Worm (Caenorhabditis elegans) whole organism, L3 larva: ENCODE measurements around the gene F53H2.1.
A peak's percentile ranks its signal among the peaks of the same experiment; 100 is the strongest.

Experiments
- aly-2 ChIP-seq: fragments of 150-350 bp; optimal IDR thresholded peaks from 2 replicates; lab custom pipeline; 2014; ENCODE audit warnings: missing biosample characterization, missing genetic modification characterization
- ama-1 ChIP-seq: fragments of 150-350 bp; optimal IDR thresholded peaks from 2 replicates; lab custom pipeline; 2018
- ceh-16 ChIP-seq: sonication (generic microtip); optimal IDR thresholded peaks from 2 replicates; lab custom pipeline; 2017; ENCODE audit warnings: missing biosample characterization, missing genetic modification characterization
- ceh-28 ChIP-seq: fragments of 150-350 bp; optimal IDR thresholded peaks from 2 replicates; lab custom pipeline; 2014; ENCODE audit warnings: missing biosample characterization, missing genetic modification reagents, missing genetic modification characterization
- ceh-9 ChIP-seq: sonication (generic microtip); optimal IDR thresholded peaks from 2 replicates; lab custom pipeline; 2018; ENCODE audit warnings: missing biosample characterization, missing genetic modification characterization
- daf-12 ChIP-seq: fragments of 150-350 bp; optimal IDR thresholded peaks from 2 replicates; lab custom pipeline; 2014; ENCODE audit warnings: missing biosample characterization, missing genetic modification reagents, missing genetic modification characterization
- egl-5 ChIP-seq: fragments of 150-350 bp; optimal IDR thresholded peaks from 2 replicates; lab custom pipeline; 2017; ENCODE audit warnings: missing biosample characterization, missing genetic modification reagents, missing genetic modification characterization, inconsistent platforms
- elt-1 ChIP-seq: fragments of 150-350 bp; optimal IDR thresholded peaks from 2 replicates; lab custom pipeline; 2014; ENCODE audit warnings: missing biosample characterization, missing genetic modification characterization
- elt-2 ChIP-seq: sonication (generic microtip); optimal IDR thresholded peaks from 2 replicates; lab custom pipeline; 2016; ENCODE audit warnings: missing genetic modification reagents, mild to moderate bottlenecking, missing genetic modification characterization, missing compliant biosample characterization
- eor-1 ChIP-seq, 2 experiments: fragments of 150-350 bp; optimal IDR thresholded peaks; 2 replicates each; lab custom pipeline; 2014 to 2018; ENCODE audit warnings: missing biosample characterization in 2 of 2, missing genetic modification characterization in 2 of 2
- fkh-10 ChIP-seq: sonication (generic microtip); optimal IDR thresholded peaks from 2 replicates; lab custom pipeline; 2017; ENCODE audit warnings: missing biosample characterization, missing genetic modification reagents, missing genetic modification characterization
- hmg-11 ChIP-seq: sonication (generic microtip); optimal IDR thresholded peaks from 2 replicates; lab custom pipeline; 2016; ENCODE audit warnings: missing genetic modification characterization, missing compliant biosample characterization
- jun-1 ChIP-seq: fragments of 150-350 bp; optimal IDR thresholded peaks from 2 replicates; lab custom pipeline; 2014; ENCODE audit warnings: missing biosample characterization, missing genetic modification reagents, missing genetic modification characterization
- lin-15B ChIP-seq: fragments of 150-350 bp; optimal IDR thresholded peaks from 2 replicates; lab custom pipeline; 2014; ENCODE audit warnings: missing biosample characterization, missing genetic modification characterization
- lin-39 ChIP-seq: fragments of 150-350 bp; optimal IDR thresholded peaks from 2 replicates; lab custom pipeline; 2018; ENCODE audit warnings: missing biosample characterization, missing genetic modification reagents, missing genetic modification characterization
- lsy-12 ChIP-seq: sonication (generic microtip); optimal IDR thresholded peaks from 2 replicates; lab custom pipeline; 2016; ENCODE audit warnings: mild to moderate bottlenecking, missing genetic modification characterization, missing compliant biosample characterization
- mdl-1 ChIP-seq: fragments of 150-350 bp; optimal IDR thresholded peaks from 2 replicates; lab custom pipeline; 2014; ENCODE audit warnings: missing biosample characterization, missing genetic modification characterization
- mml-1 ChIP-seq: fragments of 150-350 bp; sonication (generic microtip); optimal IDR thresholded peaks from 3 replicates; lab custom pipeline; 2014; ENCODE audit warnings: missing biosample characterization, missing genetic modification characterization
- nfya-1 ChIP-seq: sonication (generic microtip); optimal IDR thresholded peaks from 2 replicates; lab custom pipeline; 2017; ENCODE audit warnings: missing genetic modification characterization, mild to moderate bottlenecking, missing compliant biosample characterization, antibody characterized with exemption, moderate library complexity; ENCODE audit not compliant: insufficient read depth
- nhr-11 ChIP-seq: fragments of 150-350 bp; optimal IDR thresholded peaks from 2 replicates; lab custom pipeline; 2014; ENCODE audit warnings: missing biosample characterization, missing genetic modification characterization
- nhr-23 ChIP-seq: fragments of 150-350 bp; optimal IDR thresholded peaks from 2 replicates; lab custom pipeline; 2014; ENCODE audit warnings: missing biosample characterization, missing genetic modification reagents, missing genetic modification characterization
- nhr-25 ChIP-seq: sonication (generic microtip); optimal IDR thresholded peaks from 2 replicates; lab custom pipeline; 2017; ENCODE audit warnings: missing biosample characterization, missing genetic modification characterization
- nhr-28 ChIP-seq: fragments of 150-350 bp; optimal IDR thresholded peaks from 2 replicates; lab custom pipeline; 2014; ENCODE audit warnings: missing biosample characterization, missing genetic modification characterization
- nhr-43 ChIP-seq: sonication (generic microtip); optimal IDR thresholded peaks from 2 replicates; lab custom pipeline; 2016; ENCODE audit warnings: mild to moderate bottlenecking, missing genetic modification characterization, missing compliant biosample characterization; ENCODE audit not compliant: poor library complexity, severe bottlenecking
- nhr-67 ChIP-seq: fragments of 150-350 bp; optimal IDR thresholded peaks from 2 replicates; lab custom pipeline; 2014; ENCODE audit warnings: missing biosample characterization, missing genetic modification characterization
- nhr-76 ChIP-seq: fragments of 150-350 bp; sonication (generic microtip); optimal IDR thresholded peaks from 5 replicates; lab custom pipeline; 2014; ENCODE audit warnings: missing biosample characterization, missing genetic modification characterization
- pha-4 ChIP-seq: fragments of 150-350 bp; optimal IDR thresholded peaks from 2 replicates; lab custom pipeline; 2014; ENCODE audit warnings: missing biosample characterization, missing genetic modification reagents, missing genetic modification characterization
- pqm-1 ChIP-seq: fragments of 150-350 bp; optimal IDR thresholded peaks from 2 replicates; lab custom pipeline; 2017; ENCODE audit warnings: missing biosample characterization, missing genetic modification characterization, inconsistent platforms
- sea-2 ChIP-seq: fragments of 150-350 bp; sonication (generic microtip); optimal IDR thresholded peaks from 4 replicates; lab custom pipeline; 2014; ENCODE audit warnings: missing biosample characterization, missing genetic modification reagents, missing genetic modification characterization
- snpc-4 ChIP-seq: fragments of 150-350 bp; optimal IDR thresholded peaks from 2 replicates; lab custom pipeline; 2014; ENCODE audit warnings: missing biosample characterization, missing genetic modification characterization
- unc-39 ChIP-seq: sonication (generic microtip); optimal IDR thresholded peaks from 4 replicates; lab custom pipeline; 2017; ENCODE audit warnings: missing biosample characterization, missing genetic modification characterization
- unc-62 ChIP-seq: fragments of 150-350 bp; sonication (generic microtip); optimal IDR thresholded peaks from 4 replicates; lab custom pipeline; 2014; ENCODE audit warnings: missing biosample characterization, missing genetic modification reagents, missing genetic modification characterization
- ztf-4 ChIP-seq: fragments of 150-350 bp; optimal IDR thresholded peaks from 2 replicates; lab custom pipeline; 2014; ENCODE audit warnings: missing biosample characterization, missing genetic modification characterization

The F53H2.1 gene

DNA sequence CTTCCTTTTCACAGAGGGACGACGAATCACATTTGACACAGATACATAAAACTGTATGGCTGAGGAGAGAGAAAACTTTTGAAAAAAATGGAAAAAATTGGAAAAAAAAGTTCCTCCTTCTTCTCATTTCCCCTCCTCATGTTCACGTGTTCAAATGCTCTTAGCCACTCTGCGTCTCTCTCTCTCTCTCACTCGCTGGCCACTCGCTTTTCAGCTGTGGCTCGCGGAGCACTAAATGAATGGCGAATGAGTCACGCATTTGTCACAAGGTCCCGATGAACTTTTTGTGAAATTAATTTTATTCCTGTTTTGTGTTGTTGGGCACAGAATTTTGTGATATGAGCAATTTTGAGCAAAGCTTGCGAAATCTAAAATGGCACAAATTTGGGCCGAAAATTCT is 30.3 kb downstream of the F53H2.1 start (continued):
- no peak for TF ChIP-seq nhr-28 (tag; lab: Kevin White, UChicago)
- TF ChIP-seq lin-15B = peak; percentile 5
- no peak for TF ChIP-seq mml-1 (tag; lab: Kevin White, UChicago)
- TF ChIP-seq hmg-11 (tag; lab: Kevin White, UChicago) = peak; percentile 4
- TF ChIP-seq nhr-23 (tag; lab: Kevin White, UChicago) = no peak

DNA sequence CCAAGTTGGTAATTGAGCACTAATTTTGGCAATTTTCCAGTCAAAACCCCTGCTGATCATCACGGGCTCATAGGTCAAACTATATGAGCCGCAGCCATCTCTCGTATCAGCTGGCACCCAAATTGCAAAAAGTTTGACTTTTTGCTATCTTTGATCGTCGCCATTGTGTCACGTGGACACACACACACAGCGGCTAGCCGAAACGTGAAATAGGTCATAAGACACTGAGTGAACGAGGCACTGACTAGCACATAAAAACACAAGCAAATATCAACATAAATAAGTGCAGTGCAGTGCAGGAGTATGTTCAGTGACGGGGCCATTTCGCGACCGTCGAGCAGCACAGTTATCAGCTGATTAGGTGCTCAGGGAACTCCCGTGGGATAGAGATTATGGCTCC is 31.3 kb downstream of the F53H2.1 start:
- TF ChIP-seq pqm-1 (tag; lab: Kevin White, UChicago) = peak; percentile 85
- TF ChIP-seq ceh-28 (tag; lab: Kevin White, UChicago) = peak; percentile 23
- TF ChIP-seq nhr-43 (tag; lab: Kevin White, UChicago) = peak; percentile 36
- no peak for TF ChIP-seq mml-1 (tag; lab: Kevin White, UChicago)
- peak; percentile 99 for TF ChIP-seq pha-4 (tag; lab: Kevin White, UChicago)
- peak; percentile 48 for TF ChIP-seq ama-1 (lab: Kevin White, UChicago)
- peak; percentile 32 for TF ChIP-seq lin-15B
- peak; percentile 86 for TF ChIP-seq jun-1 (tag; lab: Kevin White, UChicago)
- TF ChIP-seq nhr-23 (tag; lab: Kevin White, UChicago) = peak; percentile 6
- peak; percentile 51 for TF ChIP-seq lin-39 (tag; lab: Kevin White, UChicago)
- TF ChIP-seq mdl-1 (tag; lab: Kevin White, UChicago) = peak; percentile 42
- TF ChIP-seq sea-2 (GFP tag; lab: Kevin White, UChicago) = no peak
- TF ChIP-seq elt-2 (tag; lab: Kevin White, UChicago) = peak; percentile 81
- TF ChIP-seq lsy-12 (tag; lab: Kevin White, UChicago) = peak; percentile 8
- TF ChIP-seq unc-39 = no peak
- TF ChIP-seq unc-62 (GFP tag; lab: Kevin White, UChicago) = no peak
- peak; percentile 12 for TF ChIP-seq snpc-4 (tag; lab: Kevin White, UChicago)
- peak; percentile 11 for TF ChIP-seq nfya-1
- no peak for TF ChIP-seq ceh-9 (tag; lab: Kevin White, UChicago)
- peak; percentile 85 for TF ChIP-seq egl-5 (tag; lab: Kevin White, UChicago)
- TF ChIP-seq fkh-10 (GFP tag; lab: Kevin White, UChicago) = no peak

DNA sequence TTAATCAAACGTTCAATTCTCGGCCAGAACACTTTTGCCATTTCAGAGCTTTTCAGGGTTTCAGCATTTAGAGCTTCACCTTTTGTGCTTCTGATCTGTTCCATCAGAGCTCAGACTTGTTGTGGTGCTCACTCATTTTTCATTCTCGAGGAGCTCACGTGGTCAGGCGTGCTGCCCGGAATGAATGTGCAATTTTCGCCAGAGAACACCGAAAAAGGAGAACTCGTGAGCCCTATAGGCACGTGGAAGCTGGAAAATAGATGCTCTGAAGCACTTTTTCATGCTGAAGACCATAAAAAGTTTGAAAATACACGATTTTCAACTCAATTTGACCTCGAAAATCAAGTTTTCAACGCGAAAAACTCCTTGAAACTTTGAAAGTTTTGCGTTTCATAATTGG is 32.1 kb downstream of the F53H2.1 start:
- peak; percentile 3 for TF ChIP-seq nhr-25 (tag; lab: Kevin White, UChicago)
- no peak for TF ChIP-seq nhr-11 (tag; lab: Kevin White, UChicago)
- TF ChIP-seq hmg-11 (tag; lab: Kevin White, UChicago) = no peak
- TF ChIP-seq nhr-67 (tag; lab: Kevin White, UChicago) = no peak
- peak; percentile 47 for TF ChIP-seq ama-1 (lab: Kevin White, UChicago)
- TF ChIP-seq, all 47 proteins: peak for 2

DNA sequence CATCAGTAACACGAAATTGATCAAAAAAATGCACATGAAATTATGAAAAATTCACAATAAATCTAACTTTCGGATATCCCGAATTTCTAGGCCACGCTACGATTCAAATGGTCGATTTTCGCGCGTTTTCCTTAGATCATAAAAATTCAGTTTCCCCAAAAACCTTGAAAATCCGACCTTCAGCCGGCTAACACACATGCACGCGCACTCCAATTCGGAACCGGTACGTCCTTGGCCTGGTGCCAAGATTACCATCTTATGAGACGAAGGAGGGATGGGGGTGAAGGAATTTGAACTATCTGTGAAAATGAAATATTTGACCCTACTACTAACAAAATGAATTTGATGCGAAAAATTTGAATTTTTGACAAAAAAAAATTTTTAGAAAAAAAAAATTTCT is 35.2 kb downstream of the F53H2.1 start:
- TF ChIP-seq elt-1 (tag; lab: Kevin White, UChicago) (peak; percentile 1), unc-39 (no peak), nfya-1 (no peak), nhr-76 (tag; lab: Kevin White, UChicago) (no peak), nhr-23 (tag; lab: Kevin White, UChicago) (peak; percentile 60), ztf-4 (tag; lab: Kevin White, UChicago) (no peak), nhr-25 (tag; lab: Kevin White, UChicago) (peak; percentile 92), pha-4 (tag; lab: Kevin White, UChicago) (no peak), ceh-9 (tag; lab: Kevin White, UChicago) (no peak), unc-62 (GFP tag; lab: Kevin White, UChicago) (no peak)

DNA sequence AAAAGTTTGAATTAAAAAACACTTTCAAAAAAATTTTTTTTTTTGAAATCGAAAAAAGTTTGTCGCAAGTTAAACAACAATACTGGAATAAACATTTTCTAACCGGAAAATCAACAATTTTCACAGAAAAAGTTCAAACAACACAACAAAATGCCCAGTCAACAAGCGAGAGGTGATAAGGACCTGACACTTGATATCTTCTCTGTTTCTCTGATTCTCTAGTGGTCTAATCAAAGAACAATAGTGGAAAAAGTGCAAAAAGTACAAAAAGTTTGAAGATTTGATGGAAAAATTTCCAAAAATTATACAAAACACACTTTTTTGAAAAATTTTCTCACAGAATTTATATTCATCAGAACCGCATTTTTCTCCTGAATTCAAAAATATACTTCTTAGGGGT is 35.9 kb downstream of the F53H2.1 start:
- TF ChIP-seq nhr-76 (tag; lab: Kevin White, UChicago) (peak; percentile 24), sea-2 (GFP tag; lab: Kevin White, UChicago) (no peak), fkh-10 (GFP tag; lab: Kevin White, UChicago) (no peak), eor-1 (tag; optimal IDR thresholded peaks at IDR 0.05; lab: Kevin White, UChicago) (no peak), pqm-1 (tag; lab: Kevin White, UChicago) (peak; percentile 38), unc-39 (no peak), ceh-16 (no peak), aly-2 (tag; lab: Kevin White, UChicago) (no peak), nhr-25 (tag; lab: Kevin White, UChicago) (no peak), mdl-1 (tag; lab: Kevin White, UChicago) (no peak), ama-1 (lab: Kevin White, UChicago) (no peak), pha-4 (tag; lab: Kevin White, UChicago) (peak; percentile 40), daf-12 (tag; lab: Kevin White, UChicago) (no peak), elt-2 (tag; lab: Kevin White, UChicago) (peak; percentile 51), lin-15B (no peak), jun-1 (tag; lab: Kevin White, UChicago) (no peak)
